Fruit fly (Drosophila melanogaster) whole organism, embryonic: Measurements from ENCODE around the gene Aprt.

ENCODE experiments used
- B-H1 ChIP-seq: fragments of 200-800 bp; sonication (Bioruptor generic); IDR thresholded peaks from 3 replicates; pipeline ENCODE4 v1.3.6; 2022; ENCODE audit warnings: missing biosample characterization, missing genetic modification characterization
- CG10267 ChIP-seq: fragments of 200-800 bp; sonication (Bioruptor generic); optimal IDR thresholded peaks from 2 replicates; lab custom pipeline; 2018; ENCODE audit warnings: missing biosample characterization, mild to moderate bottlenecking, missing genetic modification characterization, moderate library complexity
- CG11398 ChIP-seq: fragments of 200-800 bp; sonication (Bioruptor generic); optimal IDR thresholded peaks from 2 replicates; lab custom pipeline; 2016; ENCODE audit warnings: missing biosample characterization, missing genetic modification characterization
- CG13894 ChIP-seq: fragments of 200-800 bp; sonication (Bioruptor generic); optimal IDR thresholded peaks from 3 replicates; lab custom pipeline; 2018; ENCODE audit warnings: missing biosample characterization, mild to moderate bottlenecking, missing genetic modification characterization, moderate library complexity
- CG14710 ChIP-seq: fragments of 200-800 bp; sonication (Bioruptor generic); optimal IDR thresholded peaks from 3 replicates; lab custom pipeline; 2019; ENCODE audit warnings: missing biosample characterization, mild to moderate bottlenecking, missing genetic modification characterization, moderate library complexity
- CG14860 ChIP-seq: fragments of 200-800 bp; sonication (Bioruptor generic); IDR thresholded peaks from 3 replicates; pipeline ENCODE4 v1.3.6; 2022; ENCODE audit warnings: missing biosample characterization, missing genetic modification characterization; ENCODE audit not compliant: partially characterized antibody
- CG15514 ChIP-seq: fragments of 200-800 bp; sonication (Bioruptor generic); optimal IDR thresholded peaks from 3 replicates; lab custom pipeline; 2017; ENCODE audit warnings: missing biosample characterization, missing genetic modification characterization, mild to moderate bottlenecking, moderate library complexity, missing genetic modification reagents
- CG17186 ChIP-seq: fragments of 200-800 bp; sonication (Bioruptor generic); optimal IDR thresholded peaks from 3 replicates; lab custom pipeline; 2017; ENCODE audit warnings: missing biosample characterization, missing genetic modification reagents, missing genetic modification characterization
- CG17568 ChIP-seq: fragments of 200-800 bp; sonication (Bioruptor generic); optimal IDR thresholded peaks from 2 replicates; lab custom pipeline; 2018; ENCODE audit warnings: missing biosample characterization, mild to moderate bottlenecking, missing genetic modification characterization, moderate library complexity
- CG18011 ChIP-seq: fragments of 200-800 bp; sonication (Bioruptor generic); optimal IDR thresholded peaks from 2 replicates; lab custom pipeline; 2017; ENCODE audit warnings: missing biosample characterization, missing genetic modification characterization, mild to moderate bottlenecking, moderate library complexity, missing genotype
- CG2116 ChIP-seq: fragments of 200-800 bp; sonication (Bioruptor generic); optimal IDR thresholded peaks from 3 replicates; lab custom pipeline; 2018; ENCODE audit warnings: missing biosample characterization, mild to moderate bottlenecking, missing genetic modification characterization
- CG30431 ChIP-seq: fragments of 200-800 bp; sonication (Bioruptor generic); optimal IDR thresholded peaks from 2 replicates; lab custom pipeline; 2017; ENCODE audit warnings: missing biosample characterization, missing genetic modification characterization
- CG31365 ChIP-seq: fragments of 200-800 bp; sonication (Bioruptor generic); optimal IDR thresholded peaks from 2 replicates; lab custom pipeline; 2018; ENCODE audit warnings: missing biosample characterization, mild to moderate bottlenecking, missing genetic modification characterization
- CG31441 ChIP-seq: fragments of 200-800 bp; sonication (Bioruptor generic); IDR thresholded peaks from 2 replicates; pipeline ENCODE4 v1.3.6; 2022; ENCODE audit warnings: missing biosample characterization, missing genetic modification characterization
- CG34224 ChIP-seq: fragments of 200-800 bp; sonication (Bioruptor generic); IDR thresholded peaks from 3 replicates; pipeline ENCODE4 v1.3.6; 2022; ENCODE audit warnings: missing biosample characterization, missing genetic modification characterization; ENCODE audit not compliant: partially characterized antibody
- CG4820 ChIP-seq: fragments of 200-800 bp; sonication (Bioruptor generic); optimal IDR thresholded peaks from 3 replicates; lab custom pipeline; 2016; ENCODE audit warnings: missing biosample characterization, missing genetic modification characterization
- CG6654 ChIP-seq: fragments of 200-800 bp; sonication (Bioruptor generic); optimal IDR thresholded peaks from 2 replicates; lab custom pipeline; 2017; ENCODE audit warnings: missing biosample characterization, mild to moderate bottlenecking, missing genetic modification characterization
- CG6791 ChIP-seq: fragments of 200-800 bp; sonication (Bioruptor generic); IDR thresholded peaks from 3 replicates; pipeline ENCODE4 v1.3.6; 2022; ENCODE audit warnings: missing biosample characterization, missing genetic modification characterization; ENCODE audit not compliant: partially characterized antibody
- CG7963 ChIP-seq: fragments of 200-800 bp; sonication (Bioruptor generic); IDR thresholded peaks from 3 replicates; pipeline ENCODE4 v1.3.6; 2022; ENCODE audit warnings: missing biosample characterization, missing genetic modification characterization; ENCODE audit not compliant: partially characterized antibody
- CG8290 ChIP-seq, 3 experiments: fragments of 200-800 bp; sonication (Bioruptor generic); optimal IDR thresholded peaks; 2 replicates each; lab custom pipeline; 2016 to 2019; ENCODE audit warnings: missing biosample characterization in 3 of 3, missing genetic modification characterization in 3 of 3, mild to moderate bottlenecking in 2 of 3, moderate library complexity in 1 of 3
- CG9437 ChIP-seq: fragments of 200-800 bp; sonication (Bioruptor generic); optimal IDR thresholded peaks from 2 replicates; lab custom pipeline; 2018; ENCODE audit warnings: missing biosample characterization, mild to moderate bottlenecking, missing genetic modification characterization
- CrebB ChIP-seq: fragments of 200-800 bp; sonication (Bioruptor generic); optimal IDR thresholded peaks from 3 replicates; lab custom pipeline; 2018; ENCODE audit warnings: missing biosample characterization, mild to moderate bottlenecking, missing genetic modification characterization
- Doc3 ChIP-seq: fragments of 200-800 bp; sonication (Bioruptor generic); IDR thresholded peaks from 3 replicates; pipeline ENCODE4 v1.3.6; 2022; ENCODE audit warnings: missing biosample characterization, missing genetic modification characterization; ENCODE audit not compliant: partially characterized antibody
- Dp ChIP-seq: fragments of 200-800 bp; sonication (Bioruptor generic); optimal IDR thresholded peaks from 2 replicates; lab custom pipeline; 2018; ENCODE audit warnings: missing biosample characterization, mild to moderate bottlenecking, missing genetic modification characterization, moderate library complexity
- Eip74EF ChIP-seq, 2 experiments: fragments of 200-800 bp in 1 of 2; fragments of >200 bp in 1 of 2; sonication (Bioruptor generic) in 1 of 2; optimal IDR thresholded peaks; 2 replicates each; lab custom pipeline; 2017 to 2019; ENCODE audit warnings: missing biosample characterization in 2 of 2, missing genetic modification characterization in 2 of 2, mild to moderate bottlenecking in 1 of 2, moderate library complexity in 1 of 2
- HmgZ ChIP-seq: fragments of 200-800 bp; sonication (Bioruptor generic); optimal IDR thresholded peaks from 2 replicates; lab custom pipeline; 2018; ENCODE audit warnings: missing biosample characterization, mild to moderate bottlenecking, missing genetic modification characterization
- MBD-R2 ChIP-seq: fragments of 200-800 bp; sonication (Bioruptor generic); IDR thresholded peaks from 2 replicates; pipeline ENCODE4 v1.3.6; 2022; ENCODE audit warnings: missing biosample characterization, missing genetic modification characterization
- Med ChIP-seq: fragments of 200-800 bp; sonication (Bioruptor generic); peaks from one replicate; lab custom pipeline; 2016; ENCODE audit warnings: missing biosample characterization, missing genetic modification characterization, mild to moderate bottlenecking, inconsistent platforms, moderate library complexity
- Opbp ChIP-seq: fragments of 200-800 bp; sonication (Bioruptor generic); IDR thresholded peaks from 3 replicates; pipeline ENCODE4 v1.3.6; 2022; ENCODE audit warnings: missing biosample characterization, missing genetic modification characterization; ENCODE audit not compliant: partially characterized antibody
- Sry-δ ChIP-seq: fragments of 200-800 bp; sonication (Bioruptor generic); optimal IDR thresholded peaks from 2 replicates; lab custom pipeline; 2016; ENCODE audit warnings: missing biosample characterization, missing genetic modification characterization
- ab ChIP-seq: fragments of 200-800 bp; sonication (Bioruptor generic); optimal IDR thresholded peaks from 2 replicates; lab custom pipeline; 2016; ENCODE audit warnings: missing biosample characterization, missing genetic modification characterization
- abd-A ChIP-seq: fragments of 200-800 bp; sonication (Bioruptor generic); optimal IDR thresholded peaks from 3 replicates; lab custom pipeline; 2019; ENCODE audit warnings: missing biosample characterization, mild to moderate bottlenecking, missing genetic modification characterization, moderate library complexity
- croc ChIP-seq: fragments of 200-800 bp; sonication (Bioruptor generic); conservative IDR thresholded peaks from 3 replicates; pipeline ENCODE4 v1.3.6; 2022; ENCODE audit warnings: missing biosample characterization, missing genetic modification characterization
- dm ChIP-seq: fragments of 200-800 bp; sonication (Bioruptor generic); optimal IDR thresholded peaks from 3 replicates; lab custom pipeline; 2016; ENCODE audit warnings: missing biosample characterization, missing genetic modification characterization
- ftz-f1 ChIP-seq: fragments of 200-800 bp; sonication (Bioruptor generic); optimal IDR thresholded peaks from 2 replicates; lab custom pipeline; 2016; ENCODE audit warnings: missing biosample characterization, missing genetic modification characterization
- hkb ChIP-seq, 2 experiments: fragments of 200-800 bp in 1 of 2; fragments of >200 bp in 1 of 2; sonication (Bioruptor generic) in 1 of 2; IDR thresholded peaks in 1 of 2; optimal IDR thresholded peaks in 1 of 2; 2 replicates each; pipeline versions ENCODE4 v1.3.6 to Lab custom; 2017 to 2022; ENCODE audit warnings: missing biosample characterization in 1 of 2, missing genetic modification characterization in 1 of 2
- ind ChIP-seq: fragments of 200-800 bp; sonication (Bioruptor generic); optimal IDR thresholded peaks from 3 replicates; lab custom pipeline; 2016; ENCODE audit warnings: missing biosample characterization, missing genetic modification characterization
- kah ChIP-seq: fragments of 200-800 bp; sonication (Bioruptor generic); optimal IDR thresholded peaks from 2 replicates; lab custom pipeline; 2018; ENCODE audit warnings: missing biosample characterization, mild to moderate bottlenecking, missing genetic modification characterization
- ken ChIP-seq: fragments of 200-800 bp; sonication (Bioruptor generic); IDR thresholded peaks from 3 replicates; pipeline ENCODE4 v1.3.6; 2022; ENCODE audit warnings: missing biosample characterization, missing genetic modification characterization
- lola ChIP-seq, 3 experiments: fragments of >200 bp in 2 of 3; fragments of 200-800 bp in 1 of 3; sonication (Bioruptor generic) in 1 of 3; optimal IDR thresholded peaks; 2 replicates each; lab custom pipeline; 2017 to 2019; ENCODE audit warnings: missing biosample characterization in 3 of 3, missing genetic modification characterization in 3 of 3, mild to moderate bottlenecking in 1 of 3, moderate library complexity in 1 of 3
- nmo ChIP-seq: fragments of 200-800 bp; sonication (Bioruptor generic); optimal IDR thresholded peaks from 2 replicates; lab custom pipeline; 2018; ENCODE audit warnings: missing biosample characterization, mild to moderate bottlenecking, missing genetic modification characterization, moderate library complexity
- sens ChIP-seq: fragments of 200-800 bp; sonication (Bioruptor generic); peaks from one replicate; lab custom pipeline; 2016; ENCODE audit warnings: missing biosample characterization, missing genetic modification characterization
- sima ChIP-seq: fragments of 200-800 bp; sonication (Bioruptor generic); optimal IDR thresholded peaks from 2 replicates; lab custom pipeline; 2016; ENCODE audit warnings: missing biosample characterization, missing genetic modification characterization
- sqz ChIP-seq: fragments of 200-800 bp; sonication (Bioruptor generic); optimal IDR thresholded peaks from 3 replicates; lab custom pipeline; 2018; ENCODE audit warnings: missing biosample characterization, mild to moderate bottlenecking, missing genetic modification characterization
- stwl ChIP-seq: fragments of 200-800 bp; sonication (Bioruptor generic); optimal IDR thresholded peaks from 3 replicates; lab custom pipeline; 2018; ENCODE audit warnings: missing biosample characterization, mild to moderate bottlenecking, missing genetic modification characterization, moderate library complexity
- sug ChIP-seq: fragments of 200-800 bp; optimal IDR thresholded peaks from 2 replicates; lab custom pipeline; 2019; ENCODE audit warnings: missing biosample characterization, mild to moderate bottlenecking, missing genetic modification characterization, moderate library complexity
- tgo ChIP-seq: fragments of 200-800 bp; sonication (Bioruptor generic); IDR thresholded peaks from 3 replicates; pipeline ENCODE4 v1.3.6; 2022; ENCODE audit warnings: missing biosample characterization, missing genetic modification characterization
- zen2 ChIP-seq: fragments of 200-800 bp; sonication (Bioruptor generic); IDR thresholded peaks from 3 replicates; pipeline ENCODE4 v1.3.6; 2022; ENCODE audit warnings: missing biosample characterization, missing genetic modification characterization; ENCODE audit not compliant: partially characterized antibody

The Aprt gene

DNA sequence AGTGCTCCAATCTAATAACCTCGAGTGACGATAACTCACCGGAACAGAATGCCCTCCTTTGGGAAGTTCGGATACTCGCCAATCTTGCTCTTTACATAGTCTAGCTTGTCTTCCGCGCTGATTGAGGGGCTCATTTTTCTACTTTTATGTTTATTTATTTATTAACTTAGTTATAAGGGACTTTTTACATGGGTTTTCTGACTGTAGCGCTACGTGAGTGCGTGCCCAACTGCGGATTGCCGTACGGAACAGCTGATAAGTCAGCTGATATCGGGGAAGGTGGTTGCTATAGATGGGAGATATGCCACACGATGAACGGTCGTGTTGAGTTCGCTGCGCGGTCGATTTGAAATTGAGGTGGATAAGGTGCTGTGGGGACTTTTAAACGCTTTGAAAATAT lies at the start of gene Aprt:
Gene Aprt (minus strand): TSS at position 368 of the 400 bp plus-strand sequence.
- TF ChIP-seq CG17568 = peak; percentile 2
- TF ChIP-seq CG15514 (GFP tag; lab: Kevin White, UChicago) = peak; percentile 71
- peak; percentile 63 for TF ChIP-seq sug (tag; lab: Kevin White, UChicago)
- TF ChIP-seq CG31365 (tag; lab: Kevin White, UChicago) = no peak
- peak; percentile 96 for TF ChIP-seq Dp
- peak; percentile 37 for TF ChIP-seq CG2116 (GFP tag; lab: Kevin White, UChicago)
- peak; percentile 68; the same call in 2 of the 3 replicates for TF ChIP-seq CG6791 (GFP tag; lab: Robert Waterston, UW)
- TF ChIP-seq CrebB (tag; lab: Kevin White, UChicago) = peak; percentile 32
- no peak for TF ChIP-seq tgo (GFP tag; lab: Robert Waterston, UW)
- TF ChIP-seq Med (GFP tag; lab: Kevin White, UChicago) = peak; percentile 25
- TF ChIP-seq B-H1 (GFP tag; lab: Robert Waterston, UW) = no peak
- no peak for TF ChIP-seq CG11398 (GFP tag; lab: Kevin White, UChicago)
- peak; percentile 34; the same call in 1 of the 2 replicates for TF ChIP-seq CG31441 (GFP tag; lab: Robert Waterston, UW)
- TF ChIP-seq sqz (GFP tag; lab: Kevin White, UChicago) = no peak
- peak; percentile 86 for TF ChIP-seq Opbp
- peak; percentile 73 for TF ChIP-seq Doc3 (GFP tag; lab: Robert Waterston, UW)
- TF ChIP-seq ken (GFP tag; lab: Robert Waterston, UW) = no peak
- peak; percentile 16 for TF ChIP-seq HmgZ (tag; lab: Kevin White, UChicago)
- TF ChIP-seq nmo (GFP tag; lab: Kevin White, UChicago) = no peak
- no peak for TF ChIP-seq ind (GFP tag; lab: Kevin White, UChicago)
- TF ChIP-seq CG4820 = no peak
- peak; percentile 87 for TF ChIP-seq Sry-δ (GFP tag; lab: Kevin White, UChicago)
- no peak; the same call in 2 of the 3 replicates for TF ChIP-seq CG7963 (GFP tag; lab: Robert Waterston, UW)
- no peak for TF ChIP-seq sima
- no peak for TF ChIP-seq CG30431 (GFP tag; lab: Kevin White, UChicago)
- TF ChIP-seq ab (GFP tag; lab: Kevin White, UChicago) = no peak
- peak; percentile 72 for TF ChIP-seq sens (GFP tag; lab: Kevin White, UChicago)
- peak; percentile 81 for TF ChIP-seq ftz-f1 (GFP tag; lab: Kevin White, UChicago)
- 0 out of 3 replicates have a peak, but pooled peaks have one; percentile 31 for TF ChIP-seq CG14860 (GFP tag; lab: Robert Waterston, UW)
- peak; percentile 12 for TF ChIP-seq stwl (tag; lab: Kevin White, UChicago)
- TF ChIP-seq kah (GFP tag; lab: Kevin White, UChicago) = peak; percentile 98
- peak; percentile 94 for TF ChIP-seq CG34224 (GFP tag; lab: Robert Waterston, UW)
- no peak for TF ChIP-seq hkb (optimal IDR thresholded peaks at IDR 0.05; lab: Kevin White, UChicago)
- 0 out of 2 replicates have a peak, but pooled peaks have one; percentile 6 for TF ChIP-seq hkb (GFP tag; IDR thresholded peaks at IDR 0.05; lab: Robert Waterston, UW)
- TF ChIP-seq MBD-R2 (GFP tag; lab: Robert Waterston, UW) = peak; percentile 68; the same call in 1 of the 2 replicates
- TF ChIP-seq CG10267 (tag; lab: Kevin White, UChicago) = peak; percentile 34
- no peak for TF ChIP-seq croc
- TF ChIP-seq CG13894 = peak; percentile 19
- TF ChIP-seq CG6654 (GFP tag; lab: Kevin White, UChicago) = no peak
- peak in 1 of 2 experiments; percentile 10 for TF ChIP-seq Eip74EF (GFP tag; optimal IDR thresholded peaks at IDR 0.05; lab: Kevin White, UChicago)
- TF ChIP-seq CG14710 (tag; lab: Kevin White, UChicago) = peak; percentile 15
- no peak for TF ChIP-seq abd-A (tag; lab: Kevin White, UChicago)
- TF ChIP-seq zen2 (GFP tag; lab: Robert Waterston, UW) = peak; percentile 76
- TF ChIP-seq CG17186 (GFP tag; lab: Kevin White, UChicago) = peak; percentile 40
- TF ChIP-seq lola (GFP tag; optimal IDR thresholded peaks at IDR 0.05; lab: Kevin White, UChicago) = no peak
- TF ChIP-seq CG9437 (GFP tag; lab: Kevin White, UChicago) = peak; percentile 90
- no peak for TF ChIP-seq CG8290 (GFP tag; optimal IDR thresholded peaks at IDR 0.05; lab: Kevin White, UChicago)
- peak in 1 of 2 experiments; percentile 42 for TF ChIP-seq CG8290 (tag; optimal IDR thresholded peaks at IDR 0.05; lab: Kevin White, UChicago)
- no peak for TF ChIP-seq dm (GFP tag; lab: Kevin White, UChicago)
- peak; percentile 29 for TF ChIP-seq CG18011
